Fruit fly (Drosophila melanogaster): ENCODE data around the gene Pfrx.

dm6 chrX:19547382-19547781, 52.1 kb downstream of the Pfrx start, which contains the start of gene CG32532:
- TF ChIP-seq CG17806 (tag; optimal IDR thresholded peaks at IDR 0.05) (no peak), gl (tag; optimal IDR thresholded peaks at IDR 0.05) (no peak), Snoo (tag; optimal IDR thresholded peaks at IDR 0.05) (no peak), Pif1A (GFP tag; optimal IDR thresholded peaks at IDR 0.05) (no peak), CG14655 (GFP tag; optimal IDR thresholded peaks at IDR 0.05) (no peak), CG12605 (GFP tag; IDR thresholded peaks at IDR 0.05) (no peak), CG8159 (tag; optimal IDR thresholded peaks at IDR 0.05) (no peak), EcR (GFP tag; optimal IDR thresholded peaks at IDR 0.05) (no peak), CG13204 (GFP tag; optimal IDR thresholded peaks at IDR 0.05) (no peak)
